Fruit fly (Drosophila melanogaster): Measurements from ENCODE around the gene CG13807.

Gene CG13807

dm6 chr3L:2237543-2238233 is 25.0 kb upstream of the CG13807 start, which contains the start of gene ACXD (continued):
- no peak for TF ChIP-seq gsb (GFP tag; IDR thresholded peaks at IDR 0.05)
- TF ChIP-seq Jarid2 (GFP tag; optimal IDR thresholded peaks at IDR 0.05) = peak; percentile 72
- 0 out of 3 replicates have a peak, but pooled peaks have one; percentile 12 for TF ChIP-seq z (GFP tag; IDR thresholded peaks at IDR 0.05)
- 0 out of 2 replicates have a peak, but pooled peaks have one; percentile 14 for TF ChIP-seq crol (GFP tag; IDR thresholded peaks at IDR 0.05)
- peak; percentile 9 for TF ChIP-seq cwo (GFP tag; optimal IDR thresholded peaks at IDR 0.05)
- TF ChIP-seq CG13296 (GFP tag; optimal IDR thresholded peaks at IDR 0.05) = no peak
- peak; percentile 43 for TF ChIP-seq CG10543 (GFP tag; optimal IDR thresholded peaks at IDR 0.05)
- TF ChIP-seq Hr78 (GFP tag; optimal IDR thresholded peaks at IDR 0.05) = no peak
- TF ChIP-seq Sry-δ (GFP tag; optimal IDR thresholded peaks at IDR 0.05) = no peak
- no peak for TF ChIP-seq emc (GFP tag; optimal IDR thresholded peaks at IDR 0.05)
- no peak for TF ChIP-seq CG10366 (GFP tag; IDR thresholded peaks at IDR 0.05)
- TF ChIP-seq CG6654 (GFP tag; optimal IDR thresholded peaks at IDR 0.05) = no peak
- TF ChIP-seq Hey (tag; optimal IDR thresholded peaks at IDR 0.05) = peak; percentile 6
- TF ChIP-seq Deaf1 (tag; optimal IDR thresholded peaks at IDR 0.05) = peak; percentile 59
- TF ChIP-seq corto (GFP tag; optimal IDR thresholded peaks at IDR 0.05) = no peak
- peak; percentile 44; the same call in 1 of the 3 replicates for TF ChIP-seq vnd (GFP tag; IDR thresholded peaks at IDR 0.05; ENCODE audit: partially characterized antibody)
- peak; percentile 88 for TF ChIP-seq CG7745 (tag; optimal IDR thresholded peaks at IDR 0.05)
- TF ChIP-seq Sox102F (GFP tag; optimal IDR thresholded peaks at IDR 0.05) = no peak
- no peak for TF ChIP-seq Optix (GFP tag; IDR thresholded peaks at IDR 0.05)
- peak; percentile 47 for TF ChIP-seq sug (tag; optimal IDR thresholded peaks at IDR 0.05)
- TF ChIP-seq bbx (GFP tag; IDR thresholded peaks at IDR 0.05; ENCODE audit: partially characterized antibody) = no peak
- TF ChIP-seq yki (optimal IDR thresholded peaks at IDR 0.05) = no peak
- TF ChIP-seq CG5180 (GFP tag; optimal IDR thresholded peaks at IDR 0.05) = peak; percentile 71
- TF ChIP-seq mirr (GFP tag; optimal IDR thresholded peaks at IDR 0.05) = peak; percentile 4
- peak; percentile 95 for TF ChIP-seq exex (tag; optimal IDR thresholded peaks at IDR 0.05)
- peak; percentile 73 for TF ChIP-seq lab (GFP tag; optimal IDR thresholded peaks at IDR 0.05)
- TF ChIP-seq CG34376 (GFP tag; optimal IDR thresholded peaks at IDR 0.05) = peak; percentile 66
- no peak for TF ChIP-seq CG7372 (GFP tag; IDR thresholded peaks at IDR 0.05)
- no peak for TF ChIP-seq Hr39 (optimal IDR thresholded peaks at IDR 0.05)
- TF ChIP-seq shn (GFP tag; optimal IDR thresholded peaks at IDR 0.05) = no peak
- TF ChIP-seq wdn (GFP tag; IDR thresholded peaks at IDR 0.05) = no peak
- TF ChIP-seq Sin3A (optimal IDR thresholded peaks at IDR 0.05) = no peak

DNA sequence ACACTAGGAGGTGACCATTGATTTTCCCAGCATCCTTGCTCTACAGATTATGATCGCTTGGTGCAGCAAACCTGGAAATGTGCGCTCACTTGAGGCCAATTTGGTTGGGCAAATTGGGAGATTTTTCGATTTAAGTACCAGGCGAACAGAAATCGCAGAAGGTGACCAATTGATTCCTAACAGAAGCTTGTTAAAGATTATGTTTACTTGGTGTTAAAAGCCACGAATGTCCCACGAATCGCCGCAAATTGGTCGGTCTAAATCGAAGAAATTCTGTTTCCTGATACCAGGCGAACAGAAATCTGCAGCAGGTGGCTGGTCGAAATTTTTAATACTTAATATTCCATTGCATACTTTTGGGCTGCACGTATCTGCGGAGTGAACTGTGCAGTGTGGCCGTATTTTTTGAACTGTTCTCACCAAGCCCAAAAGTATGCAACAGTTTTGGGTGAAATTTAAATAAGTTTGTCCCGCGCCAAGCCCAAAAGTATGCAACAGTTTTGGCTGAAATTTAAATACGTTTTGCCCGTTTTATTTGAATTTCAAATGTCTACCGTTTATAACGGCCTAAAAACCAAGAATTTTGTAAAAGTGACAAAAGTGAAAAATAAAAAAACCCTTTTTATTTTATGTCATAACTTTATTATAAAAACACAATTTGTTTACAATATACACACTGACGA is 18.7 kb upstream of the CG13807 start, which contains the start of gene CG32301:
CG32301 (plus strand) TSS at position 633 of the 683 bp plus-strand sequence.
- peak; percentile 27; the same call in 1 of the 3 replicates for TF ChIP-seq vnd (GFP tag; IDR thresholded peaks at IDR 0.05; ENCODE audit: partially characterized antibody)
- TF ChIP-seq BtbVII (GFP tag; optimal IDR thresholded peaks at IDR 0.05) = no peak
- peak; percentile 80 for TF ChIP-seq kni (GFP tag; optimal IDR thresholded peaks at IDR 0.05)
- TF ChIP-seq klu (GFP tag; IDR thresholded peaks at IDR 0.05) = no peak
- peak; percentile 74; the same call in 2 of the 4 replicates for TF ChIP-seq chinmo (GFP tag; IDR thresholded peaks at IDR 0.05; ENCODE audit: partially characterized antibody)
- TF ChIP-seq nerfin-1 (tag; optimal IDR thresholded peaks at IDR 0.05) = no peak
- TF ChIP-seq CG16813 (GFP tag; IDR thresholded peaks at IDR 0.05; ENCODE audit: partially characterized antibody) = 0 out of 3 replicates have a peak, but pooled peaks have one; percentile 18
- 0 out of 2 replicates have a peak, but pooled peaks have one; percentile 9 for TF ChIP-seq CG3847 (GFP tag; IDR thresholded peaks at IDR 0.05)
- TF ChIP-seq Dbx (GFP tag; IDR thresholded peaks at IDR 0.05) = no peak
- no peak for TF ChIP-seq btn (GFP tag; optimal IDR thresholded peaks at IDR 0.05)
- TF ChIP-seq onecut (GFP tag; IDR thresholded peaks at IDR 0.05) = peak; percentile 43
- TF ChIP-seq gfzf (GFP tag; optimal IDR thresholded peaks at IDR 0.05) = peak; percentile 42
- no peak for TF ChIP-seq Sry-δ (GFP tag; optimal IDR thresholded peaks at IDR 0.05)
- TF ChIP-seq CG8290 (GFP tag; optimal IDR thresholded peaks at IDR 0.05) = peak; percentile 98
- peak; percentile 95 to 96 for TF ChIP-seq CG8290 (tag; optimal IDR thresholded peaks at IDR 0.05)
- peak; percentile 42 for TF ChIP-seq Scr (GFP tag; IDR thresholded peaks at IDR 0.05; ENCODE audit: partially characterized antibody)
- TF ChIP-seq CG8478 (optimal IDR thresholded peaks at IDR 0.05) = no peak
- peak; percentile 71; the same call in 2 of the 3 replicates for TF ChIP-seq Opbp (GFP tag; IDR thresholded peaks at IDR 0.05; ENCODE audit: partially characterized antibody)
- peak; percentile 6 for TF ChIP-seq trem (tag; optimal IDR thresholded peaks at IDR 0.05)

Measured in whole organism, embryonic.